Fruit fly (Drosophila melanogaster) whole organism, prepupa: ENCODE results near the gene CG12516.

Experiments
- CG34406 ChIP-seq: fragments of 200-800 bp; sonication (Bioruptor generic); optimal IDR thresholded peaks from 3 replicates; lab custom pipeline; 2016; ENCODE audit warnings: missing biosample characterization, missing genetic modification characterization
- Hr4 ChIP-seq: fragments of 200-800 bp; sonication (Bioruptor generic); optimal IDR thresholded peaks from 3 replicates; lab custom pipeline; 2016; ENCODE audit warnings: missing biosample characterization, missing genetic modification characterization
- OdsH ChIP-seq: fragments of 200-800 bp; sonication (Bioruptor generic); optimal IDR thresholded peaks from 3 replicates; lab custom pipeline; 2016; ENCODE audit warnings: missing biosample characterization, missing genetic modification characterization

DNA sequence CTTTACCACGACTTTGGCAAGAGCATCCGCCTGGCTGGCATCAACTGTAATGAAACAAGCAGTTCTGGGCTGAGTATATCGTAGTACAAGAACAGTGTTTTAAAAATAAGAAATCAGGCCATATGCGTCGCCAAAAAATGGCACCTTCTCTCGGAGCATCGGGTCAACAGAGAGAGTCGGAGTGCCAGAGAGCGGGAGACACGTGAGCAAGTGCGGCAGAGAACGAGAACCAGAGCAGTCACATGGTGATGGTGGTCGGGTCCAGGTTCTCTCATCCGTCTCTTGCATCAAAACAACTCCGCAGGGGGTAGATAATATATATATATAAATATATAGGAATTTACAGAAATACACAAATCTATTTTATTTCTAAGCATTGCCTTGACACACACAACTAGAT lies 20.4 kb upstream of the CG12516 start:
- no peak for TF ChIP-seq CG34406 (GFP tag; lab: Kevin White, UChicago)
- no peak for TF ChIP-seq OdsH (GFP tag; lab: Kevin White, UChicago)
- TF ChIP-seq Hr4, result no peak
